Worm (Caenorhabditis elegans) whole organism, L1 larva: ENCODE results near the gene F44E7.5.

ENCODE experiments used
- ama-1 ChIP-seq: fragments of 150-350 bp; optimal IDR thresholded peaks from 2 replicates; lab custom pipeline; 2014
- elt-2 ChIP-seq: sonication (generic microtip); optimal IDR thresholded peaks from 2 replicates; lab custom pipeline; 2016; ENCODE audit warnings: missing genetic modification characterization, mild to moderate bottlenecking, inconsistent platforms, missing compliant biosample characterization, missing genetic modification reagents
- fkh-10 ChIP-seq: sonication (generic microtip); optimal IDR thresholded peaks from 2 replicates; lab custom pipeline; 2017; ENCODE audit warnings: missing biosample characterization, missing genetic modification reagents, missing genetic modification characterization
- mdl-1 ChIP-seq, 2 experiments: fragments of 150-350 bp; optimal IDR thresholded peaks; 2 replicates each; lab custom pipeline; 2014 to 2017; ENCODE audit warnings: missing biosample characterization in 2 of 2, missing genetic modification characterization in 2 of 2, inconsistent platforms in 1 of 2
- nhr-47 ChIP-seq: sonication (generic microtip); optimal IDR thresholded peaks from 2 replicates; lab custom pipeline; 2016; ENCODE audit warnings: mild to moderate bottlenecking, missing genetic modification characterization, moderate library complexity, missing compliant biosample characterization

- TF ChIP-seq nhr-47 (tag; lab: Kevin White, UChicago), result no peak
- TF ChIP-seq ama-1 (lab: Kevin White, UChicago), result no peak
- no peak for TF ChIP-seq mdl-1 (tag; optimal IDR thresholded peaks at IDR 0.05; lab: Kevin White, UChicago)
- TF ChIP-seq fkh-10 (GFP tag; lab: Kevin White, UChicago), result no peak
- no peak for TF ChIP-seq elt-2 (tag; lab: Kevin White, UChicago)
Observed at ce11 chrV:5785372-5785771, 4.7 kb upstream of the F44E7.5 start, which contains the start of gene F44E7.7.
